Fruit fly (Drosophila melanogaster) whole organism, wandering third instar larva: ENCODE results near the gene CG15172.

Experiments
- Abd-B ChIP-seq: fragments of >200 bp; optimal IDR thresholded peaks from 2 replicates; lab custom pipeline; 2017; ENCODE audit warnings: missing biosample characterization, missing genetic modification characterization
- CG9705 ChIP-seq: fragments of 200-800 bp; sonication (Bioruptor generic); optimal IDR thresholded peaks from 2 replicates; lab custom pipeline; 2018; ENCODE audit warnings: missing biosample characterization, mild to moderate bottlenecking, missing genetic modification characterization
- CrebA ChIP-seq: fragments of 200-800 bp; sonication (Bioruptor generic); optimal IDR thresholded peaks from 2 replicates; lab custom pipeline; 2016; ENCODE audit warnings: missing biosample characterization, mild to moderate bottlenecking, missing genetic modification characterization, borderline replicate concordance
- Dfd ChIP-seq: fragments of >200 bp; optimal IDR thresholded peaks from 2 replicates; lab custom pipeline; 2017; ENCODE audit warnings: missing biosample characterization, missing genetic modification characterization
- Dif ChIP-seq: fragments of 200-275, 200-300 bp; sonication (Bioruptor generic); optimal IDR thresholded peaks from 2 replicates; lab custom pipeline; 2018; ENCODE audit warnings: missing biosample characterization, missing genetic modification characterization; ENCODE audit not compliant: partially characterized antibody
- GATAd ChIP-seq: sonication (Bioruptor generic); optimal IDR thresholded peaks from 2 replicates; lab custom pipeline; 2016; ENCODE audit warnings: missing biosample characterization, missing genetic modification characterization
- HLH106 ChIP-seq: fragments of 200-800 bp; optimal IDR thresholded peaks from 3 replicates; lab custom pipeline; 2019; ENCODE audit warnings: missing biosample characterization, mild to moderate bottlenecking, missing genetic modification characterization, moderate library complexity
- Hnf4 ChIP-seq: fragments of 200-800 bp; sonication (Bioruptor generic); optimal IDR thresholded peaks from 2 replicates; lab custom pipeline; 2016; ENCODE audit warnings: missing biosample characterization, mild to moderate bottlenecking, missing genetic modification characterization
- Hr78 ChIP-seq: fragments of >200 bp; optimal IDR thresholded peaks from 2 replicates; lab custom pipeline; 2017; ENCODE audit warnings: missing biosample characterization, missing genetic modification characterization
- Hr83 ChIP-seq: fragments of 200-300 bp; sonication (Bioruptor generic); optimal IDR thresholded peaks from 2 replicates; lab custom pipeline; 2016; ENCODE audit warnings: missing biosample characterization, mild to moderate bottlenecking, missing genetic modification characterization, moderate library complexity; ENCODE audit not compliant: poor library complexity, severe bottlenecking
- Jra ChIP-seq: sonication (Bioruptor generic); optimal IDR thresholded peaks from 2 replicates; lab custom pipeline; 2016; ENCODE audit warnings: missing biosample characterization, missing genetic modification characterization
- Mio ChIP-seq: sonication (Bioruptor generic); optimal IDR thresholded peaks from 2 replicates; lab custom pipeline; 2016; ENCODE audit warnings: missing biosample characterization, missing genetic modification characterization
- Myc ChIP-seq: fragments of >200 bp; optimal IDR thresholded peaks from 2 replicates; lab custom pipeline; 2017
- OdsH ChIP-seq: fragments of 200-800 bp; sonication (Bioruptor generic); optimal IDR thresholded peaks from 2 replicates; lab custom pipeline; 2016; ENCODE audit warnings: missing biosample characterization, mild to moderate bottlenecking, missing genetic modification characterization
- Rel ChIP-seq, 2 experiments: fragments of 200-800 bp; sonication (Bioruptor generic) in 1 of 2; optimal IDR thresholded peaks; 2 replicates in 1 of 2; 3 replicates in 1 of 2; lab custom pipeline; 2016 to 2019; ENCODE audit warnings: mild to moderate bottlenecking in 2 of 2, missing biosample characterization in 2 of 2, missing genetic modification characterization in 2 of 2, moderate library complexity in 1 of 2
- Sp1 ChIP-seq: fragments of 200-800 bp; sonication (Bioruptor generic); optimal IDR thresholded peaks from 3 replicates; lab custom pipeline; 2019; ENCODE audit warnings: missing biosample characterization, mild to moderate bottlenecking, missing genetic modification characterization, moderate library complexity
- Vsx2 ChIP-seq: fragments of 200-300, 225-300 bp; sonication (Bioruptor generic); optimal IDR thresholded peaks from 2 replicates; lab custom pipeline; 2018; ENCODE audit warnings: missing biosample characterization, missing genetic modification characterization; ENCODE audit not compliant: partially characterized antibody
- br ChIP-seq: fragments of 200-800 bp; sonication (Bioruptor generic); optimal IDR thresholded peaks from 2 replicates; lab custom pipeline; 2016; ENCODE audit warnings: missing biosample characterization, missing genetic modification characterization
- brk ChIP-seq: fragments of 200-800 bp; sonication (Bioruptor generic); optimal IDR thresholded peaks from 2 replicates; lab custom pipeline; 2016; ENCODE audit warnings: missing biosample characterization, mild to moderate bottlenecking, missing genetic modification characterization
- dl ChIP-seq, 2 experiments: fragments of 175-275, 200-275 bp in 1 of 2; fragments of 200-275 bp in 1 of 2; sonication (Bioruptor generic); optimal IDR thresholded peaks; lab custom pipeline; 2018; ENCODE audit warnings: mild to moderate bottlenecking in 2 of 2, missing biosample characterization in 2 of 2, missing genetic modification characterization in 2 of 2, moderate library complexity in 2 of 2; ENCODE audit not compliant: partially characterized antibody in 2 of 2, insufficient read depth in 1 of 2
- dmrt93B ChIP-seq: fragments of 200-800 bp; sonication (Bioruptor generic); optimal IDR thresholded peaks from 2 replicates; lab custom pipeline; 2018; ENCODE audit warnings: missing biosample characterization, mild to moderate bottlenecking, missing genetic modification characterization
- dsf ChIP-seq: sonication (Bioruptor generic); optimal IDR thresholded peaks from 2 replicates; lab custom pipeline; 2016; ENCODE audit warnings: missing biosample characterization, missing genetic modification characterization, borderline replicate concordance
- ey ChIP-seq: fragments of 200-800 bp; sonication (Bioruptor generic); optimal IDR thresholded peaks from 2 replicates; lab custom pipeline; 2016; ENCODE audit warnings: missing biosample characterization, missing genetic modification characterization
- fru ChIP-seq: fragments of 200-800 bp; sonication (Bioruptor generic); optimal IDR thresholded peaks from 3 replicates; lab custom pipeline; 2016; ENCODE audit warnings: missing biosample characterization, mild to moderate bottlenecking, missing genetic modification characterization
- h ChIP-seq: fragments of 200-800 bp; sonication (Bioruptor generic); optimal IDR thresholded peaks from 3 replicates; lab custom pipeline; 2016; ENCODE audit warnings: missing biosample characterization, mild to moderate bottlenecking, missing genetic modification characterization
- jim ChIP-seq: fragments of 175-275, 200-325 bp; sonication (Bioruptor generic); optimal IDR thresholded peaks from 2 replicates; lab custom pipeline; 2016; ENCODE audit warnings: missing biosample characterization, mild to moderate bottlenecking, missing genetic modification characterization
- lola ChIP-seq: fragments of >200 bp; optimal IDR thresholded peaks from 2 replicates; lab custom pipeline; 2017; ENCODE audit warnings: missing biosample characterization, missing genetic modification characterization
- pan ChIP-seq: fragments of >200 bp; optimal IDR thresholded peaks from 2 replicates; lab custom pipeline; 2017
- psq ChIP-seq: fragments of 200-800 bp; sonication (Bioruptor generic); optimal IDR thresholded peaks from 3 replicates; lab custom pipeline; 2017; ENCODE audit warnings: missing biosample characterization, mild to moderate bottlenecking, missing genetic modification characterization, moderate library complexity
- rgr ChIP-seq: fragments of 200-800 bp; sonication (Bioruptor generic); optimal IDR thresholded peaks from 3 replicates; lab custom pipeline; 2016; ENCODE audit warnings: missing biosample characterization, mild to moderate bottlenecking, missing genetic modification characterization
- sage ChIP-seq: fragments of 200-800 bp; sonication (Bioruptor generic); optimal IDR thresholded peaks from 2 replicates; lab custom pipeline; 2016; ENCODE audit warnings: missing biosample characterization, mild to moderate bottlenecking, missing genetic modification characterization
- sv ChIP-seq: fragments of 200-800 bp; sonication (Bioruptor generic); optimal IDR thresholded peaks from 3 replicates; lab custom pipeline; 2016; ENCODE audit warnings: missing biosample characterization, missing genetic modification characterization
- tai ChIP-seq: sonication (Bioruptor generic); optimal IDR thresholded peaks from 2 replicates; lab custom pipeline; 2016; ENCODE audit warnings: missing biosample characterization, missing genetic modification characterization
- usp ChIP-seq: fragments of >200 bp; optimal IDR thresholded peaks from 2 replicates; lab custom pipeline; 2017; ENCODE audit warnings: missing biosample characterization, missing genetic modification characterization
- woc ChIP-seq: sonication (Bioruptor generic); optimal IDR thresholded peaks from 2 replicates; lab custom pipeline; 2016; ENCODE audit warnings: missing biosample characterization, mild to moderate bottlenecking, missing genetic modification characterization

Gene CG15172

dm6 chr2L:18976749-18977148 lies 45.5 kb upstream of the CG15172 start:
- TF ChIP-seq usp (no peak), Abd-B (GFP tag; lab: Kevin White, UChicago) (no peak), sv (GFP tag; lab: Kevin White, UChicago) (no peak), ey (no peak), Hr78 (GFP tag; lab: Kevin White, UChicago) (no peak), jim (no peak), dsf (GFP tag; lab: Kevin White, UChicago) (no peak), woc (GFP tag; lab: Kevin White, UChicago) (no peak), Sp1 (no peak), Dif (no peak), dl (GFP tag; optimal IDR thresholded peaks at IDR 0.05; lab: Kevin White, UChicago; ENCODE audit: insufficient read depth in 1 of 2, partially characterized antibody in 2 of 2) (no peak), rgr (GFP tag; lab: Kevin White, UChicago) (no peak), CrebA (GFP tag; lab: Kevin White, UChicago) (no peak), lola (GFP tag; lab: Kevin White, UChicago) (no peak)
- TF ChIP-seq, all 38 proteins: peak for 0

- TF ChIP-seq tai (GFP tag; lab: Kevin White, UChicago) (no peak), Jra (GFP tag; lab: Kevin White, UChicago) (no peak), GATAd (GFP tag; lab: Kevin White, UChicago) (no peak), dsf (GFP tag; lab: Kevin White, UChicago) (no peak), OdsH (GFP tag; lab: Kevin White, UChicago) (no peak), Dfd (GFP tag; lab: Kevin White, UChicago) (no peak), Hr78 (GFP tag; lab: Kevin White, UChicago) (no peak), sv (GFP tag; lab: Kevin White, UChicago) (no peak), pan (no peak), br (GFP tag; lab: Kevin White, UChicago) (no peak), Vsx2 (GFP tag; lab: Kevin White, UChicago) (no peak), psq (GFP tag; lab: Kevin White, UChicago) (no peak), Dif (no peak), Hr83 (GFP tag; lab: Kevin White, UChicago) (no peak), Myc (no peak)
- TF ChIP-seq, all 38 proteins: peak for 0
Measured at dm6 chr2L:18978923-18979322, 43.3 kb upstream of the CG15172 start.

- TF ChIP-seq psq (GFP tag; lab: Kevin White, UChicago) (no peak), rgr (GFP tag; lab: Kevin White, UChicago) (no peak), Dfd (GFP tag; lab: Kevin White, UChicago) (no peak), Dif (no peak), Hr78 (GFP tag; lab: Kevin White, UChicago) (no peak), jim (no peak), woc (GFP tag; lab: Kevin White, UChicago) (no peak), h (GFP tag; lab: Kevin White, UChicago) (no peak), Rel (GFP tag; optimal IDR thresholded peaks at IDR 0.05; lab: Kevin White, UChicago) (no peak), Rel (tag; optimal IDR thresholded peaks at IDR 0.05; lab: Kevin White, UChicago) (no peak), HLH106 (tag; lab: Kevin White, UChicago) (no peak), Myc (no peak)
Measured at dm6 chr2L:18979407-18979806, 42.8 kb upstream of the CG15172 start.

dm6 chr2L:18980982-18981381 lies 41.2 kb upstream of the CG15172 start:
- no peak for TF ChIP-seq sv (GFP tag; lab: Kevin White, UChicago)

- no peak for TF ChIP-seq CrebA (GFP tag; lab: Kevin White, UChicago)
- peak; percentile 66 for TF ChIP-seq Hnf4
- TF ChIP-seq Dfd (GFP tag; lab: Kevin White, UChicago), result no peak
- TF ChIP-seq dmrt93B, result no peak
- no peak for TF ChIP-seq dl (GFP tag; optimal IDR thresholded peaks at IDR 0.05; lab: Kevin White, UChicago; ENCODE audit: insufficient read depth in 1 of 2, partially characterized antibody in 2 of 2)
- TF ChIP-seq Vsx2 (GFP tag; lab: Kevin White, UChicago), result no peak
- no peak for TF ChIP-seq Myc
- TF ChIP-seq dsf (GFP tag; lab: Kevin White, UChicago), result no peak
- no peak for TF ChIP-seq Mio (GFP tag; lab: Kevin White, UChicago)
- peak; percentile 57 for TF ChIP-seq rgr (GFP tag; lab: Kevin White, UChicago)
- no peak for TF ChIP-seq woc (GFP tag; lab: Kevin White, UChicago)
- TF ChIP-seq br (GFP tag; lab: Kevin White, UChicago), result peak; percentile 31
- no peak for TF ChIP-seq jim
- TF ChIP-seq lola (GFP tag; lab: Kevin White, UChicago), result no peak
- TF ChIP-seq OdsH (GFP tag; lab: Kevin White, UChicago), result peak; percentile 45
- no peak for TF ChIP-seq HLH106 (tag; lab: Kevin White, UChicago)
- no peak for TF ChIP-seq pan
- TF ChIP-seq Hr83 (GFP tag; lab: Kevin White, UChicago), result peak; percentile 98
- peak; percentile 43 for TF ChIP-seq Jra (GFP tag; lab: Kevin White, UChicago)
- TF ChIP-seq brk (GFP tag; lab: Kevin White, UChicago), result peak; percentile 47
- TF ChIP-seq CG9705, result no peak
- no peak for TF ChIP-seq tai (GFP tag; lab: Kevin White, UChicago)
- no peak for TF ChIP-seq sv (GFP tag; lab: Kevin White, UChicago)
- no peak for TF ChIP-seq Sp1
- no peak for TF ChIP-seq Rel (GFP tag; optimal IDR thresholded peaks at IDR 0.05; lab: Kevin White, UChicago)
- no peak for TF ChIP-seq Rel (tag; optimal IDR thresholded peaks at IDR 0.05; lab: Kevin White, UChicago)
- peak; percentile 41 for TF ChIP-seq h (GFP tag; lab: Kevin White, UChicago)
- no peak for TF ChIP-seq sage (GFP tag; lab: Kevin White, UChicago)
- no peak for TF ChIP-seq Dif
- TF ChIP-seq psq (GFP tag; lab: Kevin White, UChicago), result no peak
- TF ChIP-seq fru (GFP tag; lab: Kevin White, UChicago), result peak; percentile 21
- TF ChIP-seq ey, result no peak
- TF ChIP-seq Abd-B (GFP tag; lab: Kevin White, UChicago), result no peak
- no peak for TF ChIP-seq Hr78 (GFP tag; lab: Kevin White, UChicago)
Measured at dm6 chr2L:18981484-18981883, 40.7 kb upstream of the CG15172 start.
